Fruit fly (Drosophila melanogaster): ENCODE measurements around the gene CG31624.

CG31624 gene

dm6 chr2L:21169863-21170262, 30.3 kb downstream of the CG31624 start:
- TF ChIP-seq CG10348 (GFP tag; IDR thresholded peaks at IDR 0.05), result no peak
- no peak for TF ChIP-seq CG15710 (tag; optimal IDR thresholded peaks at IDR 0.05)
- no peak for TF ChIP-seq Pif1B (GFP tag; optimal IDR thresholded peaks at IDR 0.05)
- TF ChIP-seq rn (GFP tag; IDR thresholded peaks at IDR 0.05), result no peak
- no peak for TF ChIP-seq D1 (tag; optimal IDR thresholded peaks at IDR 0.05)
- no peak for TF ChIP-seq CG13204 (GFP tag; optimal IDR thresholded peaks at IDR 0.05)
- no peak for TF ChIP-seq Snoo (tag; optimal IDR thresholded peaks at IDR 0.05)
- no peak for TF ChIP-seq EcR (GFP tag; optimal IDR thresholded peaks at IDR 0.05)
- TF ChIP-seq Pif1A (GFP tag; optimal IDR thresholded peaks at IDR 0.05), result no peak
- TF ChIP-seq CG14655 (GFP tag; optimal IDR thresholded peaks at IDR 0.05), result no peak
- TF ChIP-seq CG12605 (GFP tag; IDR thresholded peaks at IDR 0.05), result no peak
- no peak for TF ChIP-seq CG8159 (tag; optimal IDR thresholded peaks at IDR 0.05)
- TF ChIP-seq gl (tag; optimal IDR thresholded peaks at IDR 0.05), result no peak
- TF ChIP-seq Ets98B (GFP tag; IDR thresholded peaks at IDR 0.05), result no peak
- no peak for TF ChIP-seq CG34367 (tag; optimal IDR thresholded peaks at IDR 0.05)
- TF ChIP-seq CG9948 (tag; optimal IDR thresholded peaks at IDR 0.05), result no peak
- TF ChIP-seq CG17806 (tag; optimal IDR thresholded peaks at IDR 0.05), result no peak
- no peak for TF ChIP-seq CG8301 (tag; optimal IDR thresholded peaks at IDR 0.05)

- TF ChIP-seq gl (tag; optimal IDR thresholded peaks at IDR 0.05) (no peak), CG15710 (tag; optimal IDR thresholded peaks at IDR 0.05) (no peak), CG4496 (GFP tag; IDR thresholded peaks at IDR 0.05) (no peak), CG32121 (GFP tag; IDR thresholded peaks at IDR 0.05) (no peak; the same call in 1 of the 2 replicates), EcR (GFP tag; optimal IDR thresholded peaks at IDR 0.05) (peak; percentile 78)
Observed at dm6 chr2L:21169160-21169624, 31.0 kb downstream of the CG31624 start.

dm6 chr2L:21168295-21169159, 31.6 kb downstream of the CG31624 start, which contains the start of the genes mAcon1, CG43345 and CG43346:
TSS of gene mAcon1 (plus strand) at chr2L:21168570.
TSS of gene CG43345 (minus strand) at chr2L:21168581.
TSS of gene CG43346 (minus strand) at chr2L:21168581.
- no peak for TF ChIP-seq EcR (GFP tag; optimal IDR thresholded peaks at IDR 0.05)
- peak; percentile 71 for TF ChIP-seq fd96Ca (GFP tag; IDR thresholded peaks at IDR 0.05)
- TF ChIP-seq CG34367 (tag; optimal IDR thresholded peaks at IDR 0.05), result no peak
- TF ChIP-seq CG8159 (tag; optimal IDR thresholded peaks at IDR 0.05), result peak; percentile 76
- peak; percentile 17 for TF ChIP-seq gl (tag; optimal IDR thresholded peaks at IDR 0.05)
- TF ChIP-seq CG10348 (GFP tag; IDR thresholded peaks at IDR 0.05), result 0 out of 2 replicates have a peak, but pooled peaks have one; percentile 42
- TF ChIP-seq Snoo (tag; optimal IDR thresholded peaks at IDR 0.05), result peak; percentile 68
- TF ChIP-seq Ets98B (GFP tag; IDR thresholded peaks at IDR 0.05), result no peak
- peak; percentile 34; the same call in 1 of the 3 replicates for TF ChIP-seq CG4496 (GFP tag; IDR thresholded peaks at IDR 0.05)
- TF ChIP-seq CG15710 (tag; optimal IDR thresholded peaks at IDR 0.05), result peak; percentile 80
- TF ChIP-seq CG32121 (GFP tag; IDR thresholded peaks at IDR 0.05), result peak; percentile 39
- no peak for TF ChIP-seq CG13204 (GFP tag; optimal IDR thresholded peaks at IDR 0.05)
- peak; percentile 52 for TF ChIP-seq CG17806 (tag; optimal IDR thresholded peaks at IDR 0.05)
- TF ChIP-seq rn (GFP tag; IDR thresholded peaks at IDR 0.05), result no peak
- TF ChIP-seq CG8301 (tag; optimal IDR thresholded peaks at IDR 0.05), result peak; percentile 66
- TF ChIP-seq CG9948 (tag; optimal IDR thresholded peaks at IDR 0.05), result peak; percentile 62

- TF ChIP-seq CG8159 (tag; optimal IDR thresholded peaks at IDR 0.05) (no peak), rn (GFP tag; IDR thresholded peaks at IDR 0.05) (no peak), CG32121 (GFP tag; IDR thresholded peaks at IDR 0.05) (no peak), CG4496 (GFP tag; IDR thresholded peaks at IDR 0.05) (no peak), CG17806 (tag; optimal IDR thresholded peaks at IDR 0.05) (no peak), EcR (GFP tag; optimal IDR thresholded peaks at IDR 0.05) (no peak), CG10348 (GFP tag; IDR thresholded peaks at IDR 0.05) (no peak), CG12605 (GFP tag; IDR thresholded peaks at IDR 0.05) (no peak), Snoo (tag; optimal IDR thresholded peaks at IDR 0.05) (no peak), CG34367 (tag; optimal IDR thresholded peaks at IDR 0.05) (no peak), Pif1A (GFP tag; optimal IDR thresholded peaks at IDR 0.05) (no peak), fd96Ca (GFP tag; IDR thresholded peaks at IDR 0.05) (no peak), CG14655 (GFP tag; optimal IDR thresholded peaks at IDR 0.05) (no peak), CG15710 (tag; optimal IDR thresholded peaks at IDR 0.05) (no peak), gl (tag; optimal IDR thresholded peaks at IDR 0.05) (no peak), CG9948 (tag; optimal IDR thresholded peaks at IDR 0.05) (no peak)
Observed at dm6 chr2L:21166422-21166821, 33.8 kb downstream of the CG31624 start.

dm6 chr2L:21163311-21163842, 36.8 kb downstream of the CG31624 start, which contains the start of gene Noc2:
TSS of gene Noc2 (plus strand) at chr2L:21163641.
- TF ChIP-seq CG9948 (tag; optimal IDR thresholded peaks at IDR 0.05) (peak; percentile 46), CG17806 (tag; optimal IDR thresholded peaks at IDR 0.05) (peak; percentile 23), gl (tag; optimal IDR thresholded peaks at IDR 0.05) (no peak), CG8159 (tag; optimal IDR thresholded peaks at IDR 0.05) (peak; percentile 48), Pif1A (GFP tag; optimal IDR thresholded peaks at IDR 0.05) (no peak), Snoo (tag; optimal IDR thresholded peaks at IDR 0.05) (peak; percentile 10), CG15710 (tag; optimal IDR thresholded peaks at IDR 0.05) (peak; percentile 40), CG14655 (GFP tag; optimal IDR thresholded peaks at IDR 0.05) (no peak), CG8301 (tag; optimal IDR thresholded peaks at IDR 0.05) (peak; percentile 34), fd96Ca (GFP tag; IDR thresholded peaks at IDR 0.05) (no peak), Ets98B (GFP tag; IDR thresholded peaks at IDR 0.05) (no peak), CG32121 (GFP tag; IDR thresholded peaks at IDR 0.05) (no peak; the same call in 1 of the 2 replicates), CG4496 (GFP tag; IDR thresholded peaks at IDR 0.05) (peak; percentile 72), rn (GFP tag; IDR thresholded peaks at IDR 0.05) (peak; percentile 36; the same call in 1 of the 2 replicates), CG34367 (tag; optimal IDR thresholded peaks at IDR 0.05) (no peak), D1 (tag; optimal IDR thresholded peaks at IDR 0.05) (no peak)
